Fruit fly (Drosophila melanogaster): ENCODE results near the gene ouib.

DNA sequence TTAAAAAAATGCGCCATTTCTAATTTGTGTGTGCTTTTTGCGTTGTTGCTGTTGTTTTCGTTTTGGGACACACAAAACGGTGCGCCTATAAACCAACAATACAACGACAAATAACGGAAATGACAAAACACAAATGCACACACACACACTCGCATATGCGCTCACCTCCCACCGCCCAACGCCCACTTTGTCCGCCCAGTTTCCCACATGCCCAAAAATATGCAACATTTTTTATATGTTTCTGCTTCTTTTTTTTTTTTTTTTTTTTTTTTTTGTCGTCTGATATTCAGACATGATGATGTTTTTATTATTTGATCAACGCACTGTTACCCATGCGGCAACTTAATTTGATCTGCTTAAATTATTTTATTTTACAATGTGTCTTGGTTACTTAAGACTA is 18.1 kb upstream of the ouib start:
- TF ChIP-seq usp (GFP tag; optimal IDR thresholded peaks at IDR 0.05) (no peak), Dll (optimal IDR thresholded peaks at IDR 0.05) (no peak), pan (optimal IDR thresholded peaks at IDR 0.05) (no peak)

All from whole organism.